Worm (Caenorhabditis elegans) whole organism, young adult: ENCODE data around the gene T23B7.2.

ENCODE experiments used
- B0019.2 ChIP-seq: fragments of 200-800 bp; sonication (Bioruptor generic); conservative IDR thresholded peaks from 2 replicates; pipeline ENCODE4 v1.3.6; 2022; ENCODE audit warnings: missing genetic modification reagents, missing genetic modification characterization, missing compliant biosample characterization
- B0035.1 ChIP-seq: sonication (generic microtip); optimal IDR thresholded peaks from 2 replicates; lab custom pipeline; 2016; ENCODE audit warnings: missing genetic modification characterization, mild to moderate bottlenecking, missing compliant biosample characterization, missing genotype, missing genetic modification reagents
- B0261.1 ChIP-seq: sonication (generic microtip); optimal IDR thresholded peaks from 2 replicates; lab custom pipeline; 2016; ENCODE audit warnings: mild to moderate bottlenecking, missing genetic modification characterization, moderate library complexity, missing compliant biosample characterization
- C06A6.2 ChIP-seq: fragments of 200-800 bp; sonication (Bioruptor generic); conservative IDR thresholded peaks from 2 replicates; pipeline ENCODE4 v1.3.6; 2022; ENCODE audit warnings: missing genetic modification characterization, missing compliant biosample characterization
- F23B12.7 ChIP-seq: sonication (generic microtip); optimal IDR thresholded peaks from 2 replicates; lab custom pipeline; 2017; ENCODE audit warnings: missing genetic modification characterization, mild to moderate bottlenecking, missing compliant biosample characterization, antibody characterized with exemption, moderate library complexity; ENCODE audit not compliant: insufficient read depth
- F55B11.4 ChIP-seq: sonication (generic microtip); optimal IDR thresholded peaks from 2 replicates; lab custom pipeline; 2016; ENCODE audit warnings: missing compliant biosample characterization, missing genetic modification characterization, borderline replicate concordance; ENCODE audit not compliant: insufficient read depth
- ZK185.1 ChIP-seq: sonication (generic microtip); optimal IDR thresholded peaks from 2 replicates; lab custom pipeline; 2016; ENCODE audit warnings: mild to moderate bottlenecking, missing genetic modification characterization, missing compliant biosample characterization; ENCODE audit not compliant: poor library complexity, severe bottlenecking
- akir-1 ChIP-seq: fragments of 200-800 bp; sonication (Bioruptor generic); optimal IDR thresholded peaks from 2 replicates; lab custom pipeline; 2018; ENCODE audit warnings: mild to moderate bottlenecking, missing genetic modification characterization, moderate library complexity, missing compliant biosample characterization
- aptf-2 ChIP-seq: fragments of 200-800 bp; sonication (Bioruptor generic); conservative IDR thresholded peaks from 2 replicates; pipeline ENCODE4 v1.3.6; 2022; ENCODE audit warnings: missing genetic modification reagents, missing genetic modification characterization, missing compliant biosample characterization
- attf-3 ChIP-seq: fragments of 200-800 bp; sonication (Bioruptor generic); conservative IDR thresholded peaks from 2 replicates; pipeline ENCODE4 v1.3.6; 2022; ENCODE audit warnings: missing genetic modification reagents, missing genetic modification characterization, missing compliant biosample characterization
- attf-5 ChIP-seq: fragments of 200-800 bp; sonication (Bioruptor generic); optimal IDR thresholded peaks from 2 replicates; lab custom pipeline; 2018; ENCODE audit warnings: mild to moderate bottlenecking, missing genetic modification characterization, missing compliant biosample characterization
- ccch-3 ChIP-seq: fragments of 200-800 bp; sonication (Bioruptor generic); optimal IDR thresholded peaks from 2 replicates; lab custom pipeline; 2018; ENCODE audit warnings: mild to moderate bottlenecking, missing genetic modification characterization, missing compliant biosample characterization
- cebp-2 ChIP-seq: fragments of 200-800 bp; sonication (Bioruptor generic); IDR thresholded peaks from 2 replicates; pipeline ENCODE4 v1.3.6; 2022; ENCODE audit warnings: missing genetic modification characterization, missing compliant biosample characterization
- ceh-40 ChIP-seq: fragments of 200-800 bp; sonication (Bioruptor generic); IDR thresholded peaks from 2 replicates; pipeline ENCODE4 v1.3.6; 2022; ENCODE audit warnings: missing genetic modification characterization, missing compliant biosample characterization
- dpl-1 ChIP-seq: fragments of 150-350 bp; optimal IDR thresholded peaks from 2 replicates; lab custom pipeline; 2014; ENCODE audit warnings: missing biosample characterization, missing genetic modification reagents, missing genetic modification characterization
- egrh-3 ChIP-seq: fragments of 200-800 bp; sonication (Bioruptor generic); IDR thresholded peaks from 2 replicates; pipeline ENCODE4 v1.3.6; 2022; ENCODE audit warnings: missing genetic modification reagents, missing genetic modification characterization, missing compliant biosample characterization
- ekl-4 ChIP-seq: fragments of 200-800 bp; sonication (Bioruptor generic); IDR thresholded peaks from 2 replicates; pipeline ENCODE4 v1.3.6; 2022; ENCODE audit warnings: missing genetic modification reagents, missing genetic modification characterization, missing compliant biosample characterization
- ets-4 ChIP-seq: fragments of 200-800 bp; sonication (Bioruptor generic); optimal IDR thresholded peaks from 2 replicates; lab custom pipeline; 2018; ENCODE audit warnings: mild to moderate bottlenecking, missing genetic modification characterization, missing compliant biosample characterization
- hlh-26 ChIP-seq: fragments of 200-800 bp; sonication (Bioruptor generic); conservative IDR thresholded peaks from 2 replicates; pipeline ENCODE4 v1.3.6; 2022; ENCODE audit warnings: missing genetic modification reagents, missing genetic modification characterization, missing compliant biosample characterization
- hmg-20 ChIP-seq: fragments of 200-800 bp; sonication (Bioruptor generic); IDR thresholded peaks from 2 replicates; pipeline ENCODE4 v1.3.6; 2022; ENCODE audit warnings: missing genetic modification reagents, missing genetic modification characterization, missing compliant biosample characterization
- lsl-1 ChIP-seq: fragments of 200-800 bp; sonication (Bioruptor generic); optimal IDR thresholded peaks from 2 replicates; lab custom pipeline; 2018; ENCODE audit warnings: mild to moderate bottlenecking, missing genetic modification characterization, moderate library complexity, missing compliant biosample characterization
- nhr-179 ChIP-seq: sonication (generic microtip); optimal IDR thresholded peaks from 2 replicates; lab custom pipeline; 2016; ENCODE audit warnings: mild to moderate bottlenecking, missing genetic modification characterization, missing compliant biosample characterization
- nhr-27 ChIP-seq: fragments of 200-800 bp; sonication (Bioruptor generic); optimal IDR thresholded peaks from 2 replicates; lab custom pipeline; 2018; ENCODE audit warnings: mild to moderate bottlenecking, missing genetic modification characterization, moderate library complexity, missing compliant biosample characterization
- rec-8 ChIP-seq, 2 experiments: sonication (generic microtip); optimal IDR thresholded peaks; 2 replicates each; lab custom pipeline; 2016; ENCODE audit warnings: mild to moderate bottlenecking in 2 of 2, missing genetic modification characterization in 2 of 2, missing genetic modification reagents in 2 of 2, missing genotype in 2 of 2, missing biosample characterization in 1 of 2, missing compliant biosample characterization in 1 of 2, moderate library complexity in 1 of 2
- rpc-1 ChIP-seq, 2 experiments: fragments of 150-350 bp in 1 of 2; sonication (generic microtip) in 1 of 2; optimal IDR thresholded peaks; 2 replicates each; lab custom pipeline; 2014 to 2018; ENCODE audit warnings: missing biosample characterization in 1 of 2, missing genetic modification characterization in 1 of 2, missing genetic modification reagents in 1 of 2, missing genotype in 1 of 2
- sdz-38 ChIP-seq: sonication (generic microtip); optimal IDR thresholded peaks from 2 replicates; lab custom pipeline; 2016; ENCODE audit warnings: missing genotype, missing genetic modification characterization, missing compliant biosample characterization
- snpc-1.1 ChIP-seq: sonication (generic microtip); optimal IDR thresholded peaks from 2 replicates; lab custom pipeline; 2017; ENCODE audit warnings: missing genetic modification characterization, mild to moderate bottlenecking, missing compliant biosample characterization, antibody characterized with exemption, moderate library complexity, missing genotype, missing genetic modification reagents; ENCODE audit not compliant: insufficient read depth
- snpc-3.4 ChIP-seq: sonication (generic microtip); optimal IDR thresholded peaks from 2 replicates; lab custom pipeline; 2017; ENCODE audit warnings: missing genetic modification characterization, mild to moderate bottlenecking, missing compliant biosample characterization, antibody characterized with exemption, moderate library complexity, missing genotype, missing genetic modification reagents
- tbp1 ChIP-seq: fragments of 200-800 bp; sonication (Bioruptor generic); optimal IDR thresholded peaks from 2 replicates; lab custom pipeline; 2018; ENCODE audit warnings: mild to moderate bottlenecking, missing genetic modification characterization, missing compliant biosample characterization
- tlf-1 ChIP-seq: fragments of 200-800 bp; sonication (Bioruptor generic); optimal IDR thresholded peaks from 2 replicates; lab custom pipeline; 2018; ENCODE audit warnings: mild to moderate bottlenecking, missing genetic modification characterization, missing compliant biosample characterization
- unc-130 ChIP-seq: sonication (generic microtip); optimal IDR thresholded peaks from 2 replicates; lab custom pipeline; 2016; ENCODE audit warnings: missing genetic modification reagents, missing genetic modification characterization, missing compliant biosample characterization
- zfh-2 ChIP-seq: fragments of 200-800 bp; sonication (Bioruptor generic); conservative IDR thresholded peaks from 2 replicates; pipeline ENCODE4 v1.3.6; 2022; ENCODE audit warnings: missing genetic modification reagents, missing genetic modification characterization, missing compliant biosample characterization
- ztf-6 ChIP-seq: fragments of 200-800 bp; sonication (Bioruptor generic); IDR thresholded peaks from 2 replicates; pipeline ENCODE4 v1.3.6; 2022; ENCODE audit warnings: missing genetic modification reagents, missing genetic modification characterization, missing compliant biosample characterization

Gene T23B7.2

DNA sequence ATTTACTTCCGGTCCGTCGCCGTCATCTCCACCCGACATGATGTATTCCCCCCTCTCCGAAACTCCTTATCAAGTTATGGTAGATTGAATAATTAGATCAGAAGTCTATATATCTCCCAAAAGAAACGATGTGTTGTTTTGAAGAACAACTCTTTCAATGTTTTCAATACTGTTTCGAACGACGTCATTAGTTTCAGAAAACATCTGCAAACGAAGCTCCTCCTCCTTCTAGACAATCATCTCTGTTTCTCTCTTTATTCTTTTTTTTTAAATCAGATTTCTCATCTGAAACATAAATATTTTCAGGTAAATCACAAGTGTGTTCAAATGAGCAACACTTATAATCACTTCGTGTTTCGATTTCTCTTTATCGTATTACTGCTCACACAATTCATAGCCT, 7.8 kb upstream of the T23B7.2 start, which contains the start of gene T23B7.3:
Gene T23B7.3, plus strand, starts transcription at position 301 of the 400 bp plus-strand sequence.
- no peak for TF ChIP-seq hlh-26 (GFP tag; lab: Robert Waterston, UW)
- no peak for TF ChIP-seq snpc-3.4 (tag; lab: Kevin White, UChicago)
- no peak for TF ChIP-seq B0035.1
- no peak for TF ChIP-seq tbp1 (GFP tag; lab: Kevin White, UChicago)
- TF ChIP-seq ets-4 (GFP tag; lab: Kevin White, UChicago): no peak
- TF ChIP-seq snpc-1.1 (tag; lab: Kevin White, UChicago): no peak
- TF ChIP-seq C06A6.2: no peak
- no peak for TF ChIP-seq cebp-2 (GFP tag; lab: Robert Waterston, UW)
- TF ChIP-seq nhr-27 (tag; lab: Kevin White, UChicago): no peak
- TF ChIP-seq egrh-3 (GFP tag; lab: Robert Waterston, UW): no peak
- TF ChIP-seq sdz-38 (tag; lab: Kevin White, UChicago): no peak
- TF ChIP-seq attf-3 (GFP tag; lab: Robert Waterston, UW): no peak
- no peak for TF ChIP-seq nhr-179 (tag; lab: Kevin White, UChicago)
- no peak for TF ChIP-seq F55B11.4
- TF ChIP-seq attf-5: no peak
- no peak for TF ChIP-seq akir-1 (GFP tag; lab: Kevin White, UChicago)
- TF ChIP-seq, all 124 proteins: peak for 0

DNA sequence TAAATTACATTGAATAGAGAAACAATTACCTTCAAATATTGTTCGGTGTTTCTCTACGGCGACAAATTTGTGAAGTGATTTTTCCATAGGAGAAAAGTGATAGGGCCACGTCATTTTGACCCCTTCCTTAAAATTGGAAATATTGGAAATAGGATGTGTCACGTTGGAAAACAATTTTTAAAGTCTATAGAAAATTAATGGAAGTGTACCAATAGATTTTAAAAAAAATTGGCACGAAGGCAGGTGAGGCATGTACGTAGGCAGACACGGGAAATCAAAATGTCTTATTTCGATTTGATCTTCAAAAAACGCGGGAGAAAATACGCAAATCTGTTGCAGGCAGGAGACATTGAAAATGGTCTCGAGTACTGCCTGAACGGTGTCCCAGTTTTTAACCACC, 4.4 kb downstream of the T23B7.2 start, which contains the start of gene C33F10.12:
Gene C33F10.12, minus strand, starts transcription at position 101 of the 400 bp plus-strand sequence.
- no peak for TF ChIP-seq ccch-3 (GFP tag; lab: Kevin White, UChicago)
- TF ChIP-seq rec-8 (tag; optimal IDR thresholded peaks at IDR 0.05; lab: Kevin White, UChicago): no peak
- TF ChIP-seq B0019.2 (GFP tag; lab: Robert Waterston, UW): no peak
- TF ChIP-seq egrh-3 (GFP tag; lab: Robert Waterston, UW): no peak
- no peak for TF ChIP-seq F23B12.7

- no peak for TF ChIP-seq unc-130 (GFP tag; lab: Kevin White, UChicago)
- TF ChIP-seq rpc-1 (optimal IDR thresholded peaks at IDR 0.05; lab: Kevin White, UChicago): no peak
- TF ChIP-seq rpc-1 (tag; optimal IDR thresholded peaks at IDR 0.05; lab: Kevin White, UChicago): no peak
- no peak for TF ChIP-seq ZK185.1 (tag; lab: Kevin White, UChicago)
- no peak for TF ChIP-seq hmg-20 (GFP tag; lab: Robert Waterston, UW)
- TF ChIP-seq lsl-1 (GFP tag; lab: Kevin White, UChicago): no peak
- no peak for TF ChIP-seq aptf-2 (GFP tag; lab: Robert Waterston, UW)
- no peak for TF ChIP-seq ceh-40 (GFP tag; lab: Robert Waterston, UW)
- no peak for TF ChIP-seq dpl-1 (GFP tag; lab: Kevin White, UChicago)
- no peak for TF ChIP-seq ekl-4 (GFP tag; lab: Robert Waterston, UW)
- TF ChIP-seq B0261.1 (tag; lab: Kevin White, UChicago): no peak
- no peak for TF ChIP-seq ztf-6 (GFP tag; lab: Robert Waterston, UW)
- TF ChIP-seq zfh-2 (GFP tag; lab: Robert Waterston, UW): no peak
- no peak for TF ChIP-seq tlf-1
These were observed 7.3 kb downstream of the T23B7.2 start, which contains the start of the genes C33F10.11 and C33F10.1 for ce11 chrII:4834761-4835160. Gene C33F10.11 (minus strand): TSS chrII:4834861. Gene C33F10.1 (plus strand): TSS chrII:4835023.
